Worm (Caenorhabditis elegans) whole organism, L1 larva: Measurements from ENCODE around the gene Y59E9AL.36.
"Not testable (repeated sequence)": the region's sequence is repeated elsewhere in the genome, so short reads cannot be mapped to it uniquely, and the experiment has no call there.

Experiments
- C16A3.4 ChIP-seq: fragments of 150-350 bp; optimal IDR thresholded peaks from 2 replicates; lab custom pipeline; 2014; ENCODE audit warnings: missing biosample characterization, missing genetic modification characterization
- C34B4.2 ChIP-seq: sonication (generic microtip); optimal IDR thresholded peaks from 2 replicates; lab custom pipeline; 2017; ENCODE audit warnings: mild to moderate bottlenecking, missing genetic modification characterization, missing compliant biosample characterization
- Y116A8C.19 ChIP-seq: sonication (generic microtip); optimal IDR thresholded peaks from 2 replicates; lab custom pipeline; 2016; ENCODE audit warnings: missing compliant biosample characterization, missing genetic modification characterization, borderline replicate concordance
- alr-1 ChIP-seq: fragments of 200-800 bp; sonication (Bioruptor generic); optimal IDR thresholded peaks from 2 replicates; lab custom pipeline; 2018; ENCODE audit warnings: borderline replicate concordance, mild to moderate bottlenecking, missing genetic modification characterization, missing compliant biosample characterization
- aly-2 ChIP-seq: fragments of 150-350 bp; optimal IDR thresholded peaks from 2 replicates; lab custom pipeline; 2014; ENCODE audit warnings: missing biosample characterization, missing genetic modification characterization
- ceh-63 ChIP-seq: fragments of 200-800 bp; sonication (Bioruptor generic); optimal IDR thresholded peaks from 2 replicates; lab custom pipeline; 2018; ENCODE audit warnings: mild to moderate bottlenecking, missing genetic modification characterization, missing compliant biosample characterization
- ceh-8 ChIP-seq: fragments of 200-800 bp; sonication (Bioruptor generic); optimal IDR thresholded peaks from 2 replicates; lab custom pipeline; 2018; ENCODE audit warnings: mild to moderate bottlenecking, missing genetic modification characterization, moderate library complexity, missing compliant biosample characterization
- ceh-90 ChIP-seq: sonication (generic microtip); optimal IDR thresholded peaks from 2 replicates; lab custom pipeline; 2016; ENCODE audit warnings: missing genetic modification characterization, missing compliant biosample characterization
- ces-1 ChIP-seq: fragments of 150-350 bp; optimal IDR thresholded peaks from 2 replicates; lab custom pipeline; 2014; ENCODE audit warnings: missing biosample characterization, missing genetic modification reagents, missing genetic modification characterization
- dsc-1 ChIP-seq: sonication (generic microtip); optimal IDR thresholded peaks from 2 replicates; lab custom pipeline; 2016; ENCODE audit warnings: mild to moderate bottlenecking, missing genetic modification characterization, missing compliant biosample characterization
- elt-3 ChIP-seq, 6 experiments: fragments of 150-350 bp in 1 of 6; sonication (generic microtip); optimal IDR thresholded peaks; 2 replicates each; lab custom pipeline; 2017 to 2018; ENCODE audit warnings: missing biosample characterization in 6 of 6, missing genetic modification characterization in 6 of 6, inconsistent platforms in 1 of 6
- ets-5 ChIP-seq: fragments of 200-800 bp; sonication (Bioruptor generic); IDR thresholded peaks from 2 replicates; pipeline ENCODE4 v1.3.6; 2022; ENCODE audit warnings: missing genetic modification characterization, missing compliant biosample characterization
- fkh-10 ChIP-seq: sonication (generic microtip); optimal IDR thresholded peaks from 2 replicates; lab custom pipeline; 2017; ENCODE audit warnings: missing biosample characterization, missing genetic modification reagents, missing genetic modification characterization
- fkh-4 ChIP-seq: sonication (generic microtip); optimal IDR thresholded peaks from 2 replicates; lab custom pipeline; 2016; ENCODE audit warnings: missing compliant biosample characterization, missing genetic modification characterization, borderline replicate concordance
- lin-35 ChIP-seq, 2 experiments: fragments of 150-350 bp; optimal IDR thresholded peaks; 2 replicates each; lab custom pipeline; 2014; ENCODE audit warnings: missing biosample characterization in 2 of 2, missing genetic modification characterization in 2 of 2, missing genetic modification reagents in 2 of 2
- lir-3 ChIP-seq: sonication (generic microtip); optimal IDR thresholded peaks from 2 replicates; lab custom pipeline; 2016; ENCODE audit warnings: mild to moderate bottlenecking, missing genetic modification characterization, moderate library complexity, missing compliant biosample characterization; ENCODE audit not compliant: poor library complexity
- lsy-2 ChIP-seq, 2 experiments: fragments of 150-350 bp; optimal IDR thresholded peaks; 2 replicates each; lab custom pipeline; 2014; ENCODE audit warnings: missing biosample characterization in 2 of 2, missing genetic modification characterization in 2 of 2
- mdl-1 ChIP-seq, 2 experiments: fragments of 150-350 bp; optimal IDR thresholded peaks; 2 replicates each; lab custom pipeline; 2014 to 2017; ENCODE audit warnings: missing biosample characterization in 2 of 2, missing genetic modification characterization in 2 of 2, inconsistent platforms in 1 of 2
- nhr-47 ChIP-seq: sonication (generic microtip); optimal IDR thresholded peaks from 2 replicates; lab custom pipeline; 2016; ENCODE audit warnings: mild to moderate bottlenecking, missing genetic modification characterization, moderate library complexity, missing compliant biosample characterization
- nhr-71 ChIP-seq: sonication (generic microtip); optimal IDR thresholded peaks from 2 replicates; lab custom pipeline; 2016; ENCODE audit warnings: mild to moderate bottlenecking, missing genetic modification characterization, moderate library complexity, missing compliant biosample characterization
- nhr-85 ChIP-seq: sonication (generic microtip); peaks from one replicate; lab custom pipeline; 2016; ENCODE audit warnings: missing genetic modification characterization, inconsistent platforms, missing compliant biosample characterization
- nhr-90 ChIP-seq: sonication (generic microtip); optimal IDR thresholded peaks from 2 replicates; lab custom pipeline; 2016; ENCODE audit warnings: mild to moderate bottlenecking, missing genetic modification characterization, missing compliant biosample characterization; ENCODE audit not compliant: poor library complexity
- pag-3 ChIP-seq: sonication (generic microtip); optimal IDR thresholded peaks from 2 replicates; lab custom pipeline; 2017; ENCODE audit warnings: missing genetic modification characterization, mild to moderate bottlenecking, missing compliant biosample characterization, antibody characterized with exemption, borderline replicate concordance; ENCODE audit not compliant: insufficient read depth
- pqm-1 ChIP-seq: sonication (generic microtip); optimal IDR thresholded peaks from 3 replicates; lab custom pipeline; 2017; ENCODE audit warnings: missing biosample characterization, missing genetic modification characterization
- skn-1 ChIP-seq: fragments of 150-350 bp; optimal IDR thresholded peaks from 2 replicates; lab custom pipeline; 2014; ENCODE audit warnings: missing biosample characterization, missing genetic modification characterization
- snpc-4 ChIP-seq: fragments of 150-350 bp; optimal IDR thresholded peaks from 2 replicates; lab custom pipeline; 2014; ENCODE audit warnings: missing biosample characterization, missing genetic modification characterization
- snu-23 ChIP-seq: sonication (generic microtip); optimal IDR thresholded peaks from 2 replicates; lab custom pipeline; 2016; ENCODE audit warnings: missing genetic modification characterization, missing compliant biosample characterization
- tlp-1 ChIP-seq: fragments of 150-350 bp; optimal IDR thresholded peaks from 2 replicates; lab custom pipeline; 2014; ENCODE audit warnings: missing biosample characterization, missing genetic modification characterization
- unc-130 ChIP-seq: fragments of 150-350 bp; optimal IDR thresholded peaks from 2 replicates; lab custom pipeline; 2017; ENCODE audit warnings: missing biosample characterization, missing genetic modification characterization, inconsistent platforms
- unc-30 ChIP-seq: sonication (generic microtip); optimal IDR thresholded peaks from 2 replicates; lab custom pipeline; 2017; ENCODE audit warnings: missing biosample characterization, missing genetic modification characterization
- xbp-1 ChIP-seq: sonication (generic microtip); optimal IDR thresholded peaks from 2 replicates; lab custom pipeline; 2016; ENCODE audit warnings: missing genetic modification characterization, missing compliant biosample characterization
- zag-1 ChIP-seq: fragments of 150-350 bp; optimal IDR thresholded peaks from 2 replicates; lab custom pipeline; 2014; ENCODE audit warnings: missing biosample characterization, missing genetic modification characterization
- ztf-4 ChIP-seq: fragments of 150-350 bp; optimal IDR thresholded peaks from 2 replicates; lab custom pipeline; 2014; ENCODE audit warnings: missing biosample characterization, missing genetic modification characterization

Gene Y59E9AL.36

ce11 chrIV:5230530-5230929, 21.2 kb upstream of the Y59E9AL.36 start, which contains the start of gene thn-5:
TSS of gene thn-5 (plus strand) at chrIV:5230830.
- TF ChIP-seq nhr-85 (tag; lab: Kevin White, UChicago) (no peak), C34B4.2 (tag; lab: Kevin White, UChicago) (no peak), snu-23 (GFP tag; lab: Kevin White, UChicago) (no peak), ztf-4 (tag; lab: Kevin White, UChicago) (no peak), fkh-10 (GFP tag; lab: Kevin White, UChicago) (no peak), nhr-71 (no peak), ces-1 (GFP tag; lab: Kevin White, UChicago) (no peak), snpc-4 (tag; lab: Kevin White, UChicago) (no peak), lir-3 (tag; lab: Kevin White, UChicago) (no peak)

- TF ChIP-seq C16A3.4 (tag; lab: Kevin White, UChicago) (no peak), lin-35 (GFP tag; optimal IDR thresholded peaks at IDR 0.05; lab: Kevin White, UChicago) (no peak), pag-3 (no peak), lsy-2 (tag; optimal IDR thresholded peaks at IDR 0.05; lab: Kevin White, UChicago) (no peak)
Measured at ce11 chrIV:5228619-5229018, 19.3 kb upstream of the Y59E9AL.36 start, which contains the start of gene thn-6. TSS of gene thn-6 (plus strand) at chrIV:5228919.

- TF ChIP-seq Y116A8C.19 (tag; lab: Kevin White, UChicago); ztf-4 (tag; lab: Kevin White, UChicago); nhr-47: not testable (repeated sequence)
Measured at ce11 chrIV:5226552-5226951, 17.3 kb upstream of the Y59E9AL.36 start, which contains the start of gene nsph-4.1. TSS of gene nsph-4.1 (plus strand) at chrIV:5226852.

- not testable (repeated sequence) for TF ChIP-seq mdl-1 (tag; optimal IDR thresholded peaks at IDR 0.05; lab: Kevin White, UChicago); ceh-63 (GFP tag; lab: Kevin White, UChicago); zag-1
Measured at ce11 chrIV:5225277-5225822, 16.1 kb upstream of the Y59E9AL.36 start, which contains the start of gene cylc-1. TSS of gene cylc-1 (minus strand) at chrIV:5225772.

- TF ChIP-seq ceh-90 (tag; lab: Kevin White, UChicago) (no peak), dsc-1 (tag; lab: Kevin White, UChicago) (no peak), unc-130 (no peak), tlp-1 (no peak), nhr-47 (no peak), unc-30 (tag; lab: Kevin White, UChicago) (no peak), xbp-1 (no peak), alr-1 (tag; lab: Kevin White, UChicago) (no peak), aly-2 (tag; lab: Kevin White, UChicago) (no peak), nhr-90 (tag; lab: Kevin White, UChicago) (no peak), fkh-4 (tag; lab: Kevin White, UChicago) (no peak), zag-1 (no peak)
- TF ChIP-seq, all 84 proteins: peak for 0
Measured at ce11 chrIV:5224238-5224637, 15.0 kb upstream of the Y59E9AL.36 start, which contains the start of gene Y59E9AL.8. TSS of gene Y59E9AL.8 (minus strand) at chrIV:5224338.

- no peak for TF ChIP-seq unc-130
- no peak for TF ChIP-seq Y116A8C.19 (tag; lab: Kevin White, UChicago)
- TF ChIP-seq pqm-1 (tag; lab: Kevin White, UChicago): no peak
- TF ChIP-seq ets-5: no peak
- TF ChIP-seq ceh-8 (GFP tag; lab: Kevin White, UChicago): no peak
- no peak for TF ChIP-seq unc-30 (tag; lab: Kevin White, UChicago)
- no peak for TF ChIP-seq pag-3
- no peak for TF ChIP-seq skn-1 (tag; lab: Kevin White, UChicago)
- TF ChIP-seq elt-3 (tag; optimal IDR thresholded peaks at IDR 0.05; lab: Kevin White, UChicago): no peak
- no peak for TF ChIP-seq tlp-1
Measured at ce11 chrIV:5221721-5222120, 12.4 kb upstream of the Y59E9AL.36 start.
